Worm (Caenorhabditis elegans) whole organism, young adult: ENCODE measurements around the gene fbxc-44.

Experiments
- B0035.1 ChIP-seq: sonication (generic microtip); optimal IDR thresholded peaks from 2 replicates; lab custom pipeline; 2016; ENCODE audit warnings: missing genetic modification characterization, mild to moderate bottlenecking, missing compliant biosample characterization, missing genotype, missing genetic modification reagents
- B0261.1 ChIP-seq: sonication (generic microtip); optimal IDR thresholded peaks from 2 replicates; lab custom pipeline; 2016; ENCODE audit warnings: mild to moderate bottlenecking, missing genetic modification characterization, moderate library complexity, missing compliant biosample characterization
- B0336.3 ChIP-seq: fragments of 200-800 bp; sonication (Bioruptor generic); IDR thresholded peaks from 2 replicates; pipeline ENCODE4 v1.3.6; 2022; ENCODE audit warnings: missing genetic modification characterization, missing compliant biosample characterization
- D2030.7 ChIP-seq: fragments of 200-800 bp; sonication (Bioruptor generic); IDR thresholded peaks from 2 replicates; pipeline ENCODE4 v1.3.6; 2022; ENCODE audit warnings: missing genetic modification reagents, missing genetic modification characterization, missing compliant biosample characterization
- F10E7.11 ChIP-seq: sonication (generic microtip); optimal IDR thresholded peaks from 2 replicates; lab custom pipeline; 2017; ENCODE audit warnings: mild to moderate bottlenecking, missing genetic modification characterization, moderate library complexity, missing compliant biosample characterization
- F33H1.4 ChIP-seq: fragments of 200-800 bp; sonication (Bioruptor generic); IDR thresholded peaks from 2 replicates; pipeline ENCODE4 v1.3.6; 2022; ENCODE audit warnings: missing genetic modification reagents, missing genetic modification characterization, missing compliant biosample characterization
- F52B5.7 ChIP-seq: sonication (generic microtip); optimal IDR thresholded peaks from 2 replicates; lab custom pipeline; 2016; ENCODE audit warnings: mild to moderate bottlenecking, missing genetic modification characterization, missing compliant biosample characterization
- F55B11.4 ChIP-seq: sonication (generic microtip); optimal IDR thresholded peaks from 2 replicates; lab custom pipeline; 2016; ENCODE audit warnings: missing compliant biosample characterization, missing genetic modification characterization, borderline replicate concordance; ENCODE audit not compliant: insufficient read depth
- Y53F4B.3 ChIP-seq: fragments of 200-800 bp; sonication (Bioruptor generic); IDR thresholded peaks from 2 replicates; pipeline ENCODE4 v1.3.6; 2022; ENCODE audit warnings: missing genetic modification reagents, missing genetic modification characterization, missing compliant biosample characterization
- ama-1 ChIP-seq, 3 experiments: fragments of 150-350 bp in 1 of 3; sonication (generic microtip) in 2 of 3; optimal IDR thresholded peaks; 2 replicates each; lab custom pipeline; 2014 to 2018; ENCODE audit warnings: missing biosample characterization in 2 of 3, missing genetic modification characterization in 2 of 3, missing genetic modification reagents in 2 of 3
- atf-7 ChIP-seq: sonication (generic microtip); optimal IDR thresholded peaks from 2 replicates; lab custom pipeline; 2017; ENCODE audit warnings: mild to moderate bottlenecking, missing genetic modification characterization, missing compliant biosample characterization
- attf-6 ChIP-seq: fragments of 200-800 bp; sonication (Bioruptor generic); IDR thresholded peaks from 2 replicates; pipeline ENCODE4 v1.3.6; 2022; ENCODE audit warnings: missing genetic modification reagents, missing genetic modification characterization, missing compliant biosample characterization
- bed-2 ChIP-seq: fragments of 200-800 bp; sonication (Bioruptor generic); IDR thresholded peaks from 2 replicates; pipeline ENCODE4 v1.3.6; 2022; ENCODE audit warnings: missing genetic modification reagents, missing genetic modification characterization, missing compliant biosample characterization
- cebp-1 ChIP-seq, 2 experiments: fragments of 200-800 bp in 1 of 2; sonication (Bioruptor generic) in 1 of 2; sonication (generic microtip) in 1 of 2; IDR thresholded peaks in 1 of 2; optimal IDR thresholded peaks in 1 of 2; 2 replicates each; pipeline versions ENCODE4 v1.3.6 to Lab custom; 2017 to 2022; ENCODE audit warnings: missing compliant biosample characterization in 2 of 2, missing genetic modification characterization in 2 of 2, mild to moderate bottlenecking in 1 of 2, missing genetic modification reagents in 1 of 2, moderate library complexity in 1 of 2
- ceh-27 ChIP-seq: fragments of 200-800 bp; sonication (Bioruptor generic); optimal IDR thresholded peaks from 2 replicates; lab custom pipeline; 2018; ENCODE audit warnings: mild to moderate bottlenecking, missing genetic modification characterization, moderate library complexity, missing compliant biosample characterization
- ceh-91 ChIP-seq: fragments of 200-800 bp; sonication (Bioruptor generic); IDR thresholded peaks from 2 replicates; pipeline ENCODE4 v1.3.6; 2022; ENCODE audit warnings: missing genetic modification reagents, missing genetic modification characterization, missing compliant biosample characterization
- die-1 ChIP-seq: sonication (generic microtip); optimal IDR thresholded peaks from 2 replicates; lab custom pipeline; 2016; ENCODE audit warnings: missing genotype, mild to moderate bottlenecking, missing genetic modification characterization, missing compliant biosample characterization
- efl-1 ChIP-seq: fragments of 150-350 bp; optimal IDR thresholded peaks from 2 replicates; lab custom pipeline; 2014; ENCODE audit warnings: missing biosample characterization, missing genetic modification reagents, missing genetic modification characterization
- egrh-3 ChIP-seq: fragments of 200-800 bp; sonication (Bioruptor generic); IDR thresholded peaks from 2 replicates; pipeline ENCODE4 v1.3.6; 2022; ENCODE audit warnings: missing genetic modification reagents, missing genetic modification characterization, missing compliant biosample characterization
- ekl-4 ChIP-seq: fragments of 200-800 bp; sonication (Bioruptor generic); IDR thresholded peaks from 2 replicates; pipeline ENCODE4 v1.3.6; 2022; ENCODE audit warnings: missing genetic modification reagents, missing genetic modification characterization, missing compliant biosample characterization
- him-1 ChIP-seq: sonication (generic microtip); optimal IDR thresholded peaks from 2 replicates; lab custom pipeline; 2016; ENCODE audit warnings: missing genotype, missing genetic modification reagents, missing genetic modification characterization, missing compliant biosample characterization
- hsf-1 ChIP-seq: fragments of 200-800 bp; sonication (Bioruptor generic); IDR thresholded peaks from 2 replicates; pipeline ENCODE4 v1.3.6; 2022; ENCODE audit warnings: missing genetic modification reagents, missing genetic modification characterization, missing compliant biosample characterization
- lin-26 ChIP-seq: fragments of 200-800 bp; sonication (Bioruptor generic); IDR thresholded peaks from 2 replicates; pipeline ENCODE4 v1.3.6; 2022; ENCODE audit warnings: missing genetic modification reagents, missing genetic modification characterization, missing compliant biosample characterization
- lin-40 ChIP-seq: sonication (generic microtip); optimal IDR thresholded peaks from 2 replicates; lab custom pipeline; 2016; ENCODE audit warnings: missing genetic modification characterization, mild to moderate bottlenecking, missing compliant biosample characterization, missing genotype, missing genetic modification reagents
- lsl-1 ChIP-seq: fragments of 200-800 bp; sonication (Bioruptor generic); optimal IDR thresholded peaks from 2 replicates; lab custom pipeline; 2018; ENCODE audit warnings: mild to moderate bottlenecking, missing genetic modification characterization, moderate library complexity, missing compliant biosample characterization
- madf-3 ChIP-seq: fragments of 200-800 bp; sonication (Bioruptor generic); IDR thresholded peaks from 2 replicates; pipeline ENCODE4 v1.3.6; 2022; ENCODE audit warnings: missing genetic modification reagents, missing genetic modification characterization, missing compliant biosample characterization
- madf-6 ChIP-seq: fragments of 200-800 bp; sonication (Bioruptor generic); IDR thresholded peaks from 2 replicates; pipeline ENCODE4 v1.3.6; 2022; ENCODE audit warnings: missing genetic modification reagents, missing genetic modification characterization, missing compliant biosample characterization
- madf-8 ChIP-seq: fragments of 200-800 bp; sonication (Bioruptor generic); conservative IDR thresholded peaks from 2 replicates; pipeline ENCODE4 v1.3.6; 2022; ENCODE audit warnings: missing genetic modification reagents, missing genetic modification characterization, missing compliant biosample characterization
- mes-4 ChIP-seq: sonication (generic microtip); optimal IDR thresholded peaks from 2 replicates; lab custom pipeline; 2016; ENCODE audit warnings: missing genotype, missing genetic modification characterization, missing compliant biosample characterization
- nfya-1 ChIP-seq: sonication (generic microtip); optimal IDR thresholded peaks from 2 replicates; lab custom pipeline; 2017; ENCODE audit warnings: antibody characterized with exemption, missing compliant biosample characterization, missing genetic modification characterization, borderline replicate concordance; ENCODE audit not compliant: insufficient read depth
- nhr-179 ChIP-seq: sonication (generic microtip); optimal IDR thresholded peaks from 2 replicates; lab custom pipeline; 2016; ENCODE audit warnings: mild to moderate bottlenecking, missing genetic modification characterization, missing compliant biosample characterization
- nhr-80 ChIP-seq: sonication (generic microtip); optimal IDR thresholded peaks from 2 replicates; lab custom pipeline; 2016; ENCODE audit warnings: missing genetic modification characterization, missing compliant biosample characterization
- pha-4 ChIP-seq: fragments of 150-350 bp; sonication (generic microtip); optimal IDR thresholded peaks from 2 replicates; lab custom pipeline; 2014; ENCODE audit warnings: missing biosample characterization, missing genetic modification reagents, missing genetic modification characterization
- rec-8 ChIP-seq, 2 experiments: sonication (generic microtip); optimal IDR thresholded peaks; 2 replicates each; lab custom pipeline; 2016; ENCODE audit warnings: mild to moderate bottlenecking in 2 of 2, missing genetic modification characterization in 2 of 2, missing genetic modification reagents in 2 of 2, missing genotype in 2 of 2, missing biosample characterization in 1 of 2, missing compliant biosample characterization in 1 of 2, moderate library complexity in 1 of 2
- repo-1 ChIP-seq: sonication (generic microtip); optimal IDR thresholded peaks from 2 replicates; lab custom pipeline; 2017; ENCODE audit warnings: mild to moderate bottlenecking, missing genetic modification characterization, missing compliant biosample characterization
- sea-2 ChIP-seq: fragments of 200-800 bp; sonication (Bioruptor generic); IDR thresholded peaks from 2 replicates; pipeline ENCODE4 v1.3.6; 2022; ENCODE audit warnings: missing genetic modification characterization, missing compliant biosample characterization
- snpc-1.3 ChIP-seq: sonication (generic microtip); optimal IDR thresholded peaks from 2 replicates; lab custom pipeline; 2017; ENCODE audit warnings: missing genetic modification characterization, mild to moderate bottlenecking, missing compliant biosample characterization, antibody characterized with exemption, moderate library complexity, missing genotype, missing genetic modification reagents; ENCODE audit not compliant: insufficient read depth
- somi-1 ChIP-seq: fragments of 200-800 bp; sonication (Bioruptor generic); optimal IDR thresholded peaks from 2 replicates; lab custom pipeline; 2018; ENCODE audit warnings: mild to moderate bottlenecking, missing genetic modification characterization, missing compliant biosample characterization
- tlf-1 ChIP-seq: fragments of 200-800 bp; sonication (Bioruptor generic); optimal IDR thresholded peaks from 2 replicates; lab custom pipeline; 2018; ENCODE audit warnings: mild to moderate bottlenecking, missing genetic modification characterization, missing compliant biosample characterization
- unc-130 ChIP-seq: sonication (generic microtip); optimal IDR thresholded peaks from 2 replicates; lab custom pipeline; 2016; ENCODE audit warnings: missing genetic modification reagents, missing genetic modification characterization, missing compliant biosample characterization
- xnd-1 ChIP-seq: sonication (generic microtip); optimal IDR thresholded peaks from 2 replicates; lab custom pipeline; 2016; ENCODE audit warnings: missing genotype, missing genetic modification reagents, missing genetic modification characterization, missing compliant biosample characterization
- ztf-26 ChIP-seq: sonication (generic microtip); optimal IDR thresholded peaks from 2 replicates; lab custom pipeline; 2017; ENCODE audit warnings: missing genetic modification characterization, missing compliant biosample characterization
- ztf-28 ChIP-seq: fragments of 200-800 bp; sonication (Bioruptor generic); IDR thresholded peaks from 2 replicates; pipeline ENCODE4 v1.3.6; 2022; ENCODE audit warnings: missing genetic modification reagents, missing genetic modification characterization, missing compliant biosample characterization
- ztf-6 ChIP-seq: fragments of 200-800 bp; sonication (Bioruptor generic); IDR thresholded peaks from 2 replicates; pipeline ENCODE4 v1.3.6; 2022; ENCODE audit warnings: missing genetic modification reagents, missing genetic modification characterization, missing compliant biosample characterization

The fbxc-44 gene

DNA sequence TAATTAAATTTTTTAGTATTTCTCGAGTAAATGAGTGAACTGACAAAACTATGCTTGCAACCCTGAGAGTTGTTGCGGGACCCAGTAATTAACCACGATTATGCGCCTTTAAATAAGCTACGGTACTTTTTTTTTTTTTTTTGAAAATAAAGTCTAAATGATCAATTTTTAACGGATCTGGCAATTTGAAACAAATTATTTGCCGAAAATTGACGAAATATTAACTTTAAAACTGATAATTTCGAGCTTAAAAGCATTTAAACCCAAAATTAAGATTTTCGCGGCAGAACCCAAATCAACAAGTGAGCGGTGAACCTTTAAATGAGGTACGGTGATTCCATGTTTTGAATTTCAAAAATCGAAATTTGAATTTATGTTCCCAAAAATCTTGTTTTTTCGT is 15.1 kb downstream of the fbxc-44 start (continued):
- TF ChIP-seq F55B11.4 (tag; lab: Kevin White, UChicago) (no peak), Y53F4B.3 (GFP tag; lab: Robert Waterston, UW) (no peak), B0035.1 (tag; lab: Kevin White, UChicago) (no peak), nfya-1 (tag; lab: Kevin White, UChicago) (no peak), nhr-179 (tag; lab: Kevin White, UChicago) (no peak), efl-1 (peak; percentile 41), nhr-80 (no peak), madf-6 (GFP tag; lab: Robert Waterston, UW) (peak; percentile 96), him-1 (tag; lab: Kevin White, UChicago) (no peak), snpc-1.3 (tag; lab: Kevin White, UChicago) (no peak), ceh-27 (GFP tag; lab: Kevin White, UChicago) (no peak), madf-8 (GFP tag; lab: Robert Waterston, UW) (peak; percentile 92), repo-1 (tag; lab: Kevin White, UChicago) (no peak), bed-2 (no peak), pha-4 (tag; lab: Kevin White, UChicago) (no peak), mes-4 (tag; lab: Kevin White, UChicago) (no peak), ztf-6 (no peak), atf-7 (tag; lab: Kevin White, UChicago) (no peak), cebp-1 (GFP tag; IDR thresholded peaks at IDR 0.05; lab: Robert Waterston, UW) (no peak), cebp-1 (tag; optimal IDR thresholded peaks at IDR 0.05; lab: Kevin White, UChicago) (no peak), D2030.7 (GFP tag; lab: Robert Waterston, UW) (peak; percentile 65; the same call in 1 of the 2 replicates), ekl-4 (GFP tag; lab: Robert Waterston, UW) (no peak), F52B5.7 (tag; lab: Kevin White, UChicago) (no peak), somi-1 (GFP tag; lab: Kevin White, UChicago) (no peak), sea-2 (no peak), ceh-91 (GFP tag; lab: Robert Waterston, UW) (peak; percentile 82), ztf-26 (tag; lab: Kevin White, UChicago) (no peak), madf-3 (no peak), xnd-1 (peak; percentile 96), B0336.3 (no peak), lin-26 (GFP tag; lab: Robert Waterston, UW) (no peak), F33H1.4 (GFP tag; lab: Robert Waterston, UW) (peak; percentile 92)

DNA sequence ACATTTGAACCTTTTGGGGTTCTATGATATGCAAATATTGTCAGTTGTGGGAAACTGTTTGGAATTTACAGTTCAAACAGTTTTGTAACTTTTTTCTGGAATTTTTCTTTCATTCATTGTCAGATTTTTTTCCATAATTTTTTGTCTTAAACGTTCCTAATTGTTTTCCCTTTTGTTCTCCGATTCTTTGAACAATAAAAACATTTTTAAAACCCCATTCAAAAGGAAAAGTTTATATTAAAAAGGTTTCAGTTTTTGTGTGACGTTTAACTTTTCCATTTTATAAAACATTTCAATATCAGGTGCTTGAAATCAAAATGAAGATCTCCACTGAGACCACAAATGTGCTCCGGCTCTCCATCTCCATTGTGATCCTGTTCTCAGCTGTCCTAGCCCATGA is 18.5 kb downstream of the fbxc-44 start, which contains the start of gene F31D5.1:
F31D5.1 (plus strand) TSS at position 301 of the 400 bp plus-strand sequence.
- TF ChIP-seq die-1 (tag; lab: Kevin White, UChicago) (no peak), ztf-26 (tag; lab: Kevin White, UChicago) (no peak), ztf-28 (GFP tag; lab: Robert Waterston, UW) (no peak), B0261.1 (tag; lab: Kevin White, UChicago) (no peak), pha-4 (tag; lab: Kevin White, UChicago) (no peak), attf-6 (GFP tag; lab: Robert Waterston, UW) (no peak), rec-8 (tag; optimal IDR thresholded peaks at IDR 0.05; lab: Kevin White, UChicago) (no peak), nhr-80 (no peak), unc-130 (GFP tag; lab: Kevin White, UChicago) (no peak), hsf-1 (no peak), tlf-1 (no peak), F10E7.11 (tag; lab: Kevin White, UChicago) (no peak), lin-40 (tag; lab: Kevin White, UChicago) (no peak), ama-1 (optimal IDR thresholded peaks at IDR 0.05; lab: Kevin White, UChicago) (no peak), ama-1 (GFP tag; optimal IDR thresholded peaks at IDR 0.05; lab: Kevin White, UChicago) (no peak), egrh-3 (no peak), B0336.3 (no peak), lsl-1 (GFP tag; lab: Kevin White, UChicago) (no peak)
- TF ChIP-seq, all 124 proteins: peak for 0
